Worm (Caenorhabditis elegans): ENCODE data around the gene srh-7.

- TF ChIP-seq snpc-4 (tag; optimal IDR thresholded peaks at IDR 0.05) (no peak), blmp-1 (tag; optimal IDR thresholded peaks at IDR 0.05; ENCODE audit: insufficient read depth) (no peak), nhr-237 (tag; optimal IDR thresholded peaks at IDR 0.05) (no peak), nhr-12 (tag; optimal IDR thresholded peaks at IDR 0.05) (no peak)
These were observed 30.5 kb downstream of the srh-7 start for ce11 chrV:4038557-4038956.

All from whole organism, L2 larva.